Worm (Caenorhabditis elegans) whole organism, early embryonic: ENCODE results near the gene F31F6.2.

Experiments
- aly-1 ChIP-seq: sonication (generic microtip); optimal IDR thresholded peaks from 2 replicates; lab custom pipeline; 2016; ENCODE audit warnings: missing genetic modification characterization, missing compliant biosample characterization
- ama-1 ChIP-seq: fragments of 150-350 bp; optimal IDR thresholded peaks from 2 replicates; lab custom pipeline; 2014
- ceh-13 ChIP-seq: fragments of 200-800 bp; sonication (Bioruptor generic); optimal IDR thresholded peaks from 2 replicates; lab custom pipeline; 2018; ENCODE audit warnings: mild to moderate bottlenecking, missing genetic modification characterization, missing compliant biosample characterization
- ceh-36 ChIP-seq: sonication (generic microtip); optimal IDR thresholded peaks from 2 replicates; lab custom pipeline; 2016; ENCODE audit warnings: missing genetic modification characterization, inconsistent platforms, missing compliant biosample characterization
- ets-7 ChIP-seq: sonication (generic microtip); optimal IDR thresholded peaks from 2 replicates; lab custom pipeline; 2016; ENCODE audit warnings: missing genotype, missing genetic modification characterization, missing compliant biosample characterization
- flt-1 ChIP-seq: fragments of 200-800 bp; sonication (Bioruptor generic); IDR thresholded peaks from 2 replicates; pipeline ENCODE4 v1.3.6; 2022; ENCODE audit warnings: missing genetic modification characterization, missing compliant biosample characterization
- hmbx-1 ChIP-seq: sonication (generic microtip); optimal IDR thresholded peaks from 2 replicates; lab custom pipeline; 2016; ENCODE audit warnings: mild to moderate bottlenecking, missing genetic modification characterization, missing compliant biosample characterization
- hnd-1 ChIP-seq: sonication (generic microtip); optimal IDR thresholded peaks from 2 replicates; lab custom pipeline; 2016; ENCODE audit warnings: missing genetic modification characterization, missing compliant biosample characterization
- scrt-1 ChIP-seq: fragments of 200-800 bp; sonication (Bioruptor generic); IDR thresholded peaks from 2 replicates; pipeline ENCODE4 v1.3.6; 2022; ENCODE audit warnings: missing genetic modification characterization, missing compliant biosample characterization
- sea-1 ChIP-seq: fragments of 200-800 bp; sonication (Bioruptor generic); conservative IDR thresholded peaks from 2 replicates; pipeline ENCODE4 v1.3.6; 2022; ENCODE audit warnings: missing genetic modification characterization, missing compliant biosample characterization
- tbx-11 ChIP-seq: fragments of 200-800 bp; sonication (Bioruptor generic); IDR thresholded peaks from 2 replicates; pipeline ENCODE4 v1.3.6; 2022; ENCODE audit warnings: missing genetic modification characterization, missing compliant biosample characterization
- tra-4 ChIP-seq: sonication (generic microtip); optimal IDR thresholded peaks from 2 replicates; lab custom pipeline; 2017; ENCODE audit warnings: missing genetic modification characterization, missing compliant biosample characterization

DNA sequence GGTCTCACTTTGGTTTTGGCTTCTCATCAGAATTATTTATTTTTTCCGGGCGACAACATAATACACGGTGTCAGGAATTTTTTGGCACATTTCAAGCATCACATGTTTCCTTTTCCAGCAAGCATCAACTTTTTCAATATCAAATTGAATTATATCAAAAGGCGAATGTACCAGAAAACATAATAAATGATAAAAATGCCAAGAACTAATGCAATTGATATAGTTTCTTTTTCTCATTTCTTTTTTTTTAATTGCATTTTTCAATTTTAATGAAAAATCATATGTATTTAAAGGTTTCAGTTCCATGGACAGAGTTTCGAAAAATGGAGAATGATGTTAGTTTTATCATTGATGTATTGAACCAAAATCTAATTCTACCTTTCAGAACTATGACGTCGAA lies 40.1 kb downstream of the F31F6.2 start, which contains the start of gene dpf-2:
- TF ChIP-seq ama-1 (lab: Kevin White, UChicago) (no peak), ets-7 (tag; lab: Kevin White, UChicago) (no peak), tra-4 (tag; lab: Kevin White, UChicago) (no peak), hmbx-1 (tag; lab: Kevin White, UChicago) (no peak), hnd-1 (tag; lab: Kevin White, UChicago) (no peak), scrt-1 (GFP tag; lab: Robert Waterston, UW) (no peak), aly-1 (no peak), tbx-11 (GFP tag; lab: Robert Waterston, UW) (no peak), sea-1 (GFP tag; lab: Robert Waterston, UW) (no peak), ceh-13 (no peak), flt-1 (no peak), ceh-36 (tag; lab: Kevin White, UChicago) (no peak)
